Fruit fly (Drosophila melanogaster): ENCODE data around the gene CG1847.

CG1847 gene

dm6 chrX:11821946-11822345 lies 47.0 kb upstream of the CG1847 start (continued):
- no peak for TF ChIP-seq Eip75B (GFP tag; optimal IDR thresholded peaks at IDR 0.05)
- TF ChIP-seq CG11294 (GFP tag; IDR thresholded peaks at IDR 0.05) = no peak
- TF ChIP-seq Sox14 (GFP tag; optimal IDR thresholded peaks at IDR 0.05) = no peak
- TF ChIP-seq CG6808 (GFP tag; optimal IDR thresholded peaks at IDR 0.05) = no peak
- no peak for TF ChIP-seq CG16779 (tag; optimal IDR thresholded peaks at IDR 0.05)
- TF ChIP-seq dac (GFP tag; optimal IDR thresholded peaks at IDR 0.05) = no peak
- no peak for TF ChIP-seq Smox (GFP tag; optimal IDR thresholded peaks at IDR 0.05)
- TF ChIP-seq CG6163 (GFP tag; IDR thresholded peaks at IDR 0.05) = peak; percentile 49; the same call in 1 of the 3 replicates
- peak; percentile 54; the same call in 2 of the 3 replicates for TF ChIP-seq CG8119 (GFP tag; IDR thresholded peaks at IDR 0.05)
- TF ChIP-seq CG10669 (GFP tag; optimal IDR thresholded peaks at IDR 0.05) = peak; percentile 4
- TF ChIP-seq Ets96B (tag; optimal IDR thresholded peaks at IDR 0.05) = no peak
- no peak for TF ChIP-seq salr (GFP tag; optimal IDR thresholded peaks at IDR 0.05)
- TF ChIP-seq fkh (GFP tag; optimal IDR thresholded peaks at IDR 0.05) = no peak
- TF ChIP-seq Hr38 (GFP tag; optimal IDR thresholded peaks at IDR 0.05) = no peak

dm6 chrX:11823003-11823402 lies 46.0 kb upstream of the CG1847 start:
- TF ChIP-seq Ets21C (GFP tag; optimal IDR thresholded peaks at IDR 0.05) (no peak), Eip78C (GFP tag) (peak; percentile 77), eg (GFP tag; IDR thresholded peaks at IDR 0.05) (peak; percentile 79), CG15336 (GFP tag; IDR thresholded peaks at IDR 0.05) (peak; percentile 72), CG11762 (GFP tag; optimal IDR thresholded peaks at IDR 0.05; ENCODE audit: insufficient read depth) (peak; percentile 26), Blimp-1 (GFP tag; optimal IDR thresholded peaks at IDR 0.05) (no peak), salr (GFP tag; optimal IDR thresholded peaks at IDR 0.05) (no peak), achi (GFP tag; optimal IDR thresholded peaks at IDR 0.05) (no peak), Hr4 (GFP tag; optimal IDR thresholded peaks at IDR 0.05) (no peak), CG11902 (GFP tag; optimal IDR thresholded peaks at IDR 0.05) (no peak), spab (GFP tag; optimal IDR thresholded peaks at IDR 0.05) (no peak), lz (GFP tag; optimal IDR thresholded peaks at IDR 0.05) (no peak), Met (GFP tag; optimal IDR thresholded peaks at IDR 0.05) (no peak), CG6808 (GFP tag; optimal IDR thresholded peaks at IDR 0.05) (no peak), CG8319 (GFP tag; optimal IDR thresholded peaks at IDR 0.05) (no peak), esn (GFP tag; optimal IDR thresholded peaks at IDR 0.05) (peak; percentile 20), CG3919 (GFP tag; optimal IDR thresholded peaks at IDR 0.05) (peak; percentile 5), topi (GFP tag; optimal IDR thresholded peaks at IDR 0.05) (no peak), CG10669 (GFP tag; optimal IDR thresholded peaks at IDR 0.05) (no peak), dsx (GFP tag; optimal IDR thresholded peaks at IDR 0.05; ENCODE audit: poor library complexity, severe bottlenecking) (no peak), fd59A (GFP tag; optimal IDR thresholded peaks at IDR 0.05) (no peak), CG11294 (GFP tag; IDR thresholded peaks at IDR 0.05) (no peak), svp (GFP tag) (no peak), CG6276 (GFP tag; optimal IDR thresholded peaks at IDR 0.05) (peak; percentile 75), dac (GFP tag; optimal IDR thresholded peaks at IDR 0.05) (peak; percentile 23), ss (GFP tag; optimal IDR thresholded peaks at IDR 0.05) (no peak), Sox15 (GFP tag; optimal IDR thresholded peaks at IDR 0.05) (no peak), CG6854 (GFP tag; optimal IDR thresholded peaks at IDR 0.05) (peak; percentile 58), fkh (GFP tag; optimal IDR thresholded peaks at IDR 0.05) (no peak), Hr39 (GFP tag; optimal IDR thresholded peaks at IDR 0.05) (no peak), CG9139 (GFP tag; optimal IDR thresholded peaks at IDR 0.05) (no peak), net (GFP tag; optimal IDR thresholded peaks at IDR 0.05) (peak; percentile 31), CG7368 (GFP tag; optimal IDR thresholded peaks at IDR 0.05) (no peak), CG31627 (GFP tag; optimal IDR thresholded peaks at IDR 0.05) (peak; percentile 28), CG6792 (GFP tag; optimal IDR thresholded peaks at IDR 0.05) (no peak), Sox14 (GFP tag; optimal IDR thresholded peaks at IDR 0.05) (peak; percentile 49), Hr38 (GFP tag; optimal IDR thresholded peaks at IDR 0.05) (no peak), Ets96B (tag; optimal IDR thresholded peaks at IDR 0.05) (peak; percentile 25), pdm3 (GFP tag; optimal IDR thresholded peaks at IDR 0.05) (no peak), CG10631 (GFP tag; optimal IDR thresholded peaks at IDR 0.05) (no peak), CG8632 (GFP tag; optimal IDR thresholded peaks at IDR 0.05) (peak; percentile 25), Eip93F (GFP tag; optimal IDR thresholded peaks at IDR 0.05) (peak; percentile 71), cyc (GFP tag; optimal IDR thresholded peaks at IDR 0.05) (no peak), CG6163 (GFP tag; IDR thresholded peaks at IDR 0.05) (peak; percentile 55; the same call in 1 of the 3 replicates), CG3032 (tag; optimal IDR thresholded peaks at IDR 0.05) (peak; percentile 17)
